Worm (Caenorhabditis elegans) whole organism, L1 larva: ENCODE measurements around the gene his-18.
"Not testable (repeated sequence)": the region's sequence is repeated elsewhere in the genome, so short reads cannot be mapped to it uniquely, and the experiment has no call there.

Experiments used
- lsy-2 ChIP-seq, 2 experiments: fragments of 150-350 bp; optimal IDR thresholded peaks; 2 replicates each; lab custom pipeline; 2014; ENCODE audit warnings: missing biosample characterization in 2 of 2, missing genetic modification characterization in 2 of 2
- mdl-1 ChIP-seq, 2 experiments: fragments of 150-350 bp; optimal IDR thresholded peaks; 2 replicates each; lab custom pipeline; 2014 to 2017; ENCODE audit warnings: missing biosample characterization in 2 of 2, missing genetic modification characterization in 2 of 2, inconsistent platforms in 1 of 2
- mep-1 ChIP-seq: fragments of 150-350 bp; optimal IDR thresholded peaks from 2 replicates; lab custom pipeline; 2014; ENCODE audit warnings: missing biosample characterization, missing genetic modification characterization
- nhr-20 ChIP-seq: sonication (generic microtip); optimal IDR thresholded peaks from 2 replicates; lab custom pipeline; 2016; ENCODE audit warnings: mild to moderate bottlenecking, missing genetic modification characterization, missing compliant biosample characterization
- nhr-237 ChIP-seq: fragments of 150-350 bp; optimal IDR thresholded peaks from 2 replicates; lab custom pipeline; 2014; ENCODE audit warnings: missing biosample characterization, missing genetic modification characterization
- tlp-1 ChIP-seq: fragments of 150-350 bp; optimal IDR thresholded peaks from 2 replicates; lab custom pipeline; 2014; ENCODE audit warnings: missing biosample characterization, missing genetic modification characterization
- unc-30 ChIP-seq: sonication (generic microtip); optimal IDR thresholded peaks from 2 replicates; lab custom pipeline; 2017; ENCODE audit warnings: missing biosample characterization, missing genetic modification characterization
- unc-86 ChIP-seq: sonication (generic microtip); optimal IDR thresholded peaks from 2 replicates; lab custom pipeline; 2016; ENCODE audit warnings: missing genetic modification characterization, missing compliant biosample characterization
- unc-98 ChIP-seq: fragments of 200-800 bp; sonication (Bioruptor generic); IDR thresholded peaks from 2 replicates; pipeline ENCODE4 v1.3.6; 2022; ENCODE audit warnings: missing genetic modification characterization, missing compliant biosample characterization
- ztf-11 ChIP-seq, 2 experiments: sonication (generic microtip); optimal IDR thresholded peaks; 2 replicates each; lab custom pipeline; 2016 to 2017; ENCODE audit warnings: missing genetic modification characterization in 2 of 2, missing biosample characterization in 1 of 2, missing compliant biosample characterization in 1 of 2

- TF ChIP-seq nhr-20 (tag; lab: Kevin White, UChicago); lsy-2 (tag; optimal IDR thresholded peaks at IDR 0.05; lab: Kevin White, UChicago); ztf-11 (tag; optimal IDR thresholded peaks at IDR 0.05; lab: Kevin White, UChicago); nhr-237 (tag; lab: Kevin White, UChicago); unc-30 (tag; lab: Kevin White, UChicago); mep-1; mdl-1 (tag; optimal IDR thresholded peaks at IDR 0.05; lab: Kevin White, UChicago); tlp-1 (tag; lab: Kevin White, UChicago); unc-86 (tag; lab: Kevin White, UChicago); unc-98 (GFP tag; lab: Robert Waterston, UW): not testable (repeated sequence)
Observed at ce11 chrV:8861949-8862348, 36.1 kb upstream of the his-18 start, which contains the start of gene F07B7.12.
